Fruit fly (Drosophila melanogaster) whole organism, embryonic: ENCODE data around the gene CG9389.
A peak's percentile ranks its signal among the peaks of the same experiment; 100 is the strongest.

Experiments used
- Asciz ChIP-seq: fragments of 200-800 bp; sonication (Bioruptor generic); optimal IDR thresholded peaks from 2 replicates; lab custom pipeline; 2017; ENCODE audit warnings: missing biosample characterization, mild to moderate bottlenecking, missing genetic modification characterization, missing genetic modification reagents
- Atf3 ChIP-seq: fragments of 200-800 bp; sonication (Bioruptor generic); optimal IDR thresholded peaks from 3 replicates; lab custom pipeline; 2016; ENCODE audit warnings: missing biosample characterization, missing genetic modification characterization
- Awh ChIP-seq: fragments of 200-800 bp; sonication (Bioruptor generic); IDR thresholded peaks from 2 replicates; pipeline ENCODE4, ENCODE4 v1.3.6; 2022; ENCODE audit warnings: missing biosample characterization, missing genetic modification characterization
- CG10209 ChIP-seq: fragments of 200-800 bp; sonication (Bioruptor generic); optimal IDR thresholded peaks from 3 replicates; lab custom pipeline; 2017; ENCODE audit warnings: missing biosample characterization, mild to moderate bottlenecking, missing genetic modification characterization, missing genetic modification reagents
- CG10366 ChIP-seq: fragments of 200-800 bp; sonication (Bioruptor generic); IDR thresholded peaks from 2 replicates; pipeline ENCODE4 v1.3.6; 2022; ENCODE audit warnings: missing biosample characterization, missing genetic modification characterization
- CG10462 ChIP-seq: fragments of 200-800 bp; sonication (Bioruptor generic); optimal IDR thresholded peaks from 2 replicates; lab custom pipeline; 2016; ENCODE audit warnings: missing biosample characterization, missing genetic modification characterization
- CG10654 ChIP-seq: fragments of 200-800 bp; sonication (Bioruptor generic); optimal IDR thresholded peaks from 2 replicates; lab custom pipeline; 2016; ENCODE audit warnings: missing biosample characterization, missing genetic modification characterization
- CG11504 ChIP-seq: fragments of 200-800 bp; sonication (Bioruptor generic); optimal IDR thresholded peaks from 3 replicates; lab custom pipeline; 2019; ENCODE audit warnings: missing biosample characterization, mild to moderate bottlenecking, missing genetic modification characterization, moderate library complexity
- CG11723 ChIP-seq: fragments of 200-800 bp; sonication (Bioruptor generic); optimal IDR thresholded peaks from 2 replicates; lab custom pipeline; 2017; ENCODE audit warnings: missing biosample characterization, mild to moderate bottlenecking, missing genetic modification characterization
- CG12769 ChIP-seq: fragments of 200-800 bp; sonication (Bioruptor generic); optimal IDR thresholded peaks from 2 replicates; lab custom pipeline; 2019; ENCODE audit warnings: missing biosample characterization, mild to moderate bottlenecking, missing genetic modification characterization, moderate library complexity
- CG13296 ChIP-seq: fragments of 200-800 bp; sonication (Bioruptor generic); optimal IDR thresholded peaks from 3 replicates; lab custom pipeline; 2018; ENCODE audit warnings: missing biosample characterization, mild to moderate bottlenecking, missing genetic modification characterization
- CG15269 ChIP-seq: fragments of 200-800 bp; sonication (Bioruptor generic); optimal IDR thresholded peaks from 2 replicates; lab custom pipeline; 2018; ENCODE audit warnings: missing biosample characterization, mild to moderate bottlenecking, missing genetic modification characterization, moderate library complexity
- CG15479 ChIP-seq: fragments of 200-800 bp; sonication (Bioruptor generic); optimal IDR thresholded peaks from 3 replicates; lab custom pipeline; 2019; ENCODE audit warnings: missing biosample characterization, mild to moderate bottlenecking, missing genetic modification characterization, moderate library complexity
- CG15696 ChIP-seq: fragments of 200-800 bp; sonication (Bioruptor generic); optimal IDR thresholded peaks from 2 replicates; lab custom pipeline; 2019; ENCODE audit warnings: missing biosample characterization, mild to moderate bottlenecking, missing genetic modification characterization, moderate library complexity
- CG1602 ChIP-seq: fragments of 200-800 bp; sonication (Bioruptor generic); optimal IDR thresholded peaks from 3 replicates; lab custom pipeline; 2016; ENCODE audit warnings: missing biosample characterization, missing genetic modification characterization
- CG16863 ChIP-seq: fragments of 200-800 bp; sonication (Bioruptor generic); optimal IDR thresholded peaks from 3 replicates; lab custom pipeline; 2016; ENCODE audit warnings: missing biosample characterization, missing genetic modification characterization
- CG17186 ChIP-seq: fragments of 200-800 bp; sonication (Bioruptor generic); optimal IDR thresholded peaks from 3 replicates; lab custom pipeline; 2017; ENCODE audit warnings: missing biosample characterization, missing genetic modification reagents, missing genetic modification characterization
- CG18619 ChIP-seq: fragments of 200-800 bp; sonication (Bioruptor generic); optimal IDR thresholded peaks from 3 replicates; lab custom pipeline; 2017; ENCODE audit warnings: missing biosample characterization, mild to moderate bottlenecking, missing genetic modification characterization
- CG31224 ChIP-seq: fragments of 200-800 bp; sonication (Bioruptor generic); IDR thresholded peaks from 2 replicates; pipeline ENCODE4 v1.3.6; 2022; ENCODE audit warnings: missing biosample characterization, missing genetic modification characterization
- CG33557 ChIP-seq: fragments of 200-800 bp; sonication (Bioruptor generic); optimal IDR thresholded peaks from 2 replicates; lab custom pipeline; 2019; ENCODE audit warnings: missing biosample characterization, mild to moderate bottlenecking, missing genetic modification characterization, moderate library complexity
- CG34224 ChIP-seq: fragments of 200-800 bp; sonication (Bioruptor generic); IDR thresholded peaks from 3 replicates; pipeline ENCODE4 v1.3.6; 2022; ENCODE audit warnings: missing biosample characterization, missing genetic modification characterization; ENCODE audit not compliant: partially characterized antibody
- CG3995 ChIP-seq: fragments of 200-800 bp; sonication (Bioruptor generic); optimal IDR thresholded peaks from 3 replicates; lab custom pipeline; 2016; ENCODE audit warnings: missing biosample characterization, missing genetic modification characterization
- CG6813 ChIP-seq: fragments of 200-800 bp; sonication (Bioruptor generic); optimal IDR thresholded peaks from 2 replicates; lab custom pipeline; 2017; ENCODE audit warnings: missing biosample characterization, missing genetic modification characterization, mild to moderate bottlenecking, moderate library complexity, missing genetic modification reagents
- CG7786 ChIP-seq: fragments of 200-800 bp; sonication (Bioruptor generic); optimal IDR thresholded peaks from 2 replicates; lab custom pipeline; 2016; ENCODE audit warnings: missing biosample characterization, missing genetic modification characterization
- CG7839 ChIP-seq: fragments of 200-800 bp; sonication (Bioruptor generic); optimal IDR thresholded peaks from 3 replicates; lab custom pipeline; 2018; ENCODE audit warnings: missing biosample characterization, mild to moderate bottlenecking, missing genetic modification characterization, moderate library complexity
- CG8281 ChIP-seq: fragments of 200-800 bp; sonication (Bioruptor generic); optimal IDR thresholded peaks from 2 replicates; lab custom pipeline; 2018; ENCODE audit warnings: missing biosample characterization, mild to moderate bottlenecking, missing genetic modification characterization, moderate library complexity
- CG9437 ChIP-seq: fragments of 200-800 bp; sonication (Bioruptor generic); optimal IDR thresholded peaks from 2 replicates; lab custom pipeline; 2018; ENCODE audit warnings: missing biosample characterization, mild to moderate bottlenecking, missing genetic modification characterization
- D19B ChIP-seq: fragments of 200-800 bp; sonication (Bioruptor generic); optimal IDR thresholded peaks from 2 replicates; lab custom pipeline; 2017; ENCODE audit warnings: missing biosample characterization, mild to moderate bottlenecking, missing genetic modification characterization
- Dbx ChIP-seq: fragments of 200-800 bp; sonication (Bioruptor generic); IDR thresholded peaks from 3 replicates; pipeline ENCODE4 v1.3.6; 2022; ENCODE audit warnings: missing biosample characterization, missing genetic modification characterization
- Dfd ChIP-seq, 2 experiments: fragments of >200 bp; optimal IDR thresholded peaks; 2 replicates each; lab custom pipeline; 2017; ENCODE audit warnings: missing biosample characterization in 2 of 2, missing genetic modification characterization in 2 of 2
- Dip2 ChIP-seq: fragments of 200-800 bp; sonication (Bioruptor generic); IDR thresholded peaks from 2 replicates; pipeline ENCODE4 v1.3.6; 2022; ENCODE audit warnings: missing biosample characterization, missing genetic modification characterization
- Dp ChIP-seq: fragments of 200-800 bp; sonication (Bioruptor generic); optimal IDR thresholded peaks from 2 replicates; lab custom pipeline; 2018; ENCODE audit warnings: missing biosample characterization, mild to moderate bottlenecking, missing genetic modification characterization, moderate library complexity
- Gug ChIP-seq: fragments of 200-800 bp; sonication (Bioruptor generic); IDR thresholded peaks from 4 replicates; pipeline ENCODE4 v1.3.6; 2022; ENCODE audit warnings: missing biosample characterization, missing genetic modification characterization
- Hmr ChIP-seq: fragments of 200-800 bp; sonication (Bioruptor generic); optimal IDR thresholded peaks from 3 replicates; lab custom pipeline; 2017; ENCODE audit warnings: mild to moderate bottlenecking, missing biosample characterization, missing genetic modification reagents, missing genetic modification characterization
- Hr78 ChIP-seq, 2 experiments: fragments of 200-800 bp in 1 of 2; fragments of >200 bp in 1 of 2; sonication (Bioruptor generic) in 1 of 2; optimal IDR thresholded peaks; 2 replicates each; lab custom pipeline; 2017 to 2019; ENCODE audit warnings: missing biosample characterization in 2 of 2, missing genetic modification characterization in 2 of 2, mild to moderate bottlenecking in 1 of 2, moderate library complexity in 1 of 2
- Jarid2 ChIP-seq: fragments of 200-800 bp; sonication (Bioruptor generic); optimal IDR thresholded peaks from 3 replicates; lab custom pipeline; 2017; ENCODE audit warnings: mild to moderate bottlenecking, missing biosample characterization, missing genetic modification reagents, missing genetic modification characterization
- NK7.1 ChIP-seq: fragments of 200-800 bp; sonication (Bioruptor generic); optimal IDR thresholded peaks from 3 replicates; lab custom pipeline; 2016; ENCODE audit warnings: missing biosample characterization, missing genetic modification characterization
- aop ChIP-seq: fragments of 200-800 bp; sonication (Bioruptor generic); IDR thresholded peaks from 2 replicates; pipeline ENCODE4 v1.3.6; 2022; ENCODE audit warnings: missing biosample characterization, missing genetic modification characterization
- bsh ChIP-seq, 2 experiments: fragments of 200-800 bp; sonication (Bioruptor generic); optimal IDR thresholded peaks; 2 replicates each; lab custom pipeline; 2017 to 2018; ENCODE audit warnings: mild to moderate bottlenecking in 2 of 2, missing biosample characterization in 2 of 2, missing genetic modification characterization in 2 of 2, moderate library complexity in 1 of 2
- chn ChIP-seq: fragments of 200-800 bp; sonication (Bioruptor generic); optimal IDR thresholded peaks from 2 replicates; lab custom pipeline; 2016; ENCODE audit warnings: missing biosample characterization, missing genetic modification characterization
- da ChIP-seq: fragments of 200-800 bp; sonication (Bioruptor generic); optimal IDR thresholded peaks from 2 replicates; lab custom pipeline; 2016; ENCODE audit warnings: missing biosample characterization, missing genetic modification characterization
- en ChIP-seq: fragments of 200-800 bp; sonication (Bioruptor generic); optimal IDR thresholded peaks from 2 replicates; lab custom pipeline; 2016; ENCODE audit warnings: missing biosample characterization, missing genetic modification characterization
- fd3F ChIP-seq: fragments of 200-800 bp; sonication (Bioruptor generic); optimal IDR thresholded peaks from 2 replicates; lab custom pipeline; 2018; ENCODE audit warnings: missing biosample characterization, mild to moderate bottlenecking, missing genetic modification characterization, moderate library complexity
- gsb ChIP-seq: fragments of 200-800 bp; sonication (Bioruptor generic); IDR thresholded peaks from 2 replicates; pipeline ENCODE4 v1.3.6; 2022; ENCODE audit warnings: missing biosample characterization, missing genetic modification characterization
- oc ChIP-seq: fragments of 200-800 bp; sonication (Bioruptor generic); optimal IDR thresholded peaks from 2 replicates; lab custom pipeline; 2018; ENCODE audit warnings: missing biosample characterization, mild to moderate bottlenecking, missing genetic modification characterization, moderate library complexity
- pho ChIP-seq: fragments of 200-800 bp; sonication (Bioruptor generic); optimal IDR thresholded peaks from 2 replicates; lab custom pipeline; 2016; ENCODE audit warnings: missing biosample characterization, missing genetic modification characterization
- repo ChIP-seq: fragments of 200-800 bp; sonication (Bioruptor generic); optimal IDR thresholded peaks from 2 replicates; lab custom pipeline; 2016; ENCODE audit warnings: missing biosample characterization, missing genetic modification characterization
- schlank ChIP-seq: fragments of 200-800 bp; sonication (Bioruptor generic); optimal IDR thresholded peaks from 2 replicates; lab custom pipeline; 2018; ENCODE audit warnings: missing biosample characterization, mild to moderate bottlenecking, missing genetic modification characterization
- sens-2 ChIP-seq: fragments of 200-800 bp; sonication (Bioruptor generic); IDR thresholded peaks from 2 replicates; pipeline ENCODE4 v1.3.6; 2022; ENCODE audit warnings: missing biosample characterization, missing genetic modification characterization
- slp2 ChIP-seq: fragments of 200-800 bp; sonication (Bioruptor generic); optimal IDR thresholded peaks from 2 replicates; lab custom pipeline; 2016; ENCODE audit warnings: missing biosample characterization, missing genetic modification characterization

CG9389 gene

dm6 chr3L:21241447-21241983 is 28.9 kb downstream of the CG9389 start (continued):
- TF ChIP-seq D19B (GFP tag; lab: Kevin White, UChicago), result peak; percentile 48
- no peak for TF ChIP-seq NK7.1 (GFP tag; lab: Kevin White, UChicago)
- TF ChIP-seq CG3995 (GFP tag; lab: Kevin White, UChicago), result no peak
- TF ChIP-seq CG10654 (GFP tag; lab: Kevin White, UChicago), result no peak
- no peak for TF ChIP-seq Dp (GFP tag; lab: Kevin White, UChicago)
- TF ChIP-seq CG11723, result no peak
- no peak for TF ChIP-seq CG13296
- no peak for TF ChIP-seq Dip2 (GFP tag; lab: Robert Waterston, UW)
- no peak for TF ChIP-seq CG15479 (GFP tag; lab: Kevin White, UChicago)
- TF ChIP-seq Dbx (GFP tag; lab: Robert Waterston, UW), result no peak
- TF ChIP-seq en, result no peak
- TF ChIP-seq slp2 (GFP tag; lab: Kevin White, UChicago), result no peak
- TF ChIP-seq gsb (GFP tag; lab: Robert Waterston, UW), result no peak
- no peak for TF ChIP-seq Hr78 (GFP tag; optimal IDR thresholded peaks at IDR 0.05; lab: Kevin White, UChicago)
- peak; percentile 19 for TF ChIP-seq CG11504
- TF ChIP-seq fd3F (GFP tag; lab: Kevin White, UChicago), result peak; percentile 44
- peak; percentile 13 for TF ChIP-seq Hmr (GFP tag; lab: Kevin White, UChicago)
- TF ChIP-seq Asciz (GFP tag; lab: Kevin White, UChicago), result no peak
- no peak for TF ChIP-seq CG10462 (GFP tag; lab: Kevin White, UChicago)
- TF ChIP-seq CG6813, result no peak
- TF ChIP-seq CG9437 (GFP tag; lab: Kevin White, UChicago), result no peak
- TF ChIP-seq CG18619, result no peak
- no peak for TF ChIP-seq CG7786 (GFP tag; lab: Kevin White, UChicago)
- TF ChIP-seq CG12769 (tag; lab: Kevin White, UChicago), result peak; percentile 47
- TF ChIP-seq schlank (tag; lab: Kevin White, UChicago), result no peak
- TF ChIP-seq CG17186 (GFP tag; lab: Kevin White, UChicago), result no peak
- no peak for TF ChIP-seq CG15696 (tag; lab: Kevin White, UChicago)
- no peak for TF ChIP-seq Dfd (GFP tag; optimal IDR thresholded peaks at IDR 0.05; lab: Kevin White, UChicago)
- TF ChIP-seq CG7839, result peak; percentile 33
- peak; percentile 14 for TF ChIP-seq pho (GFP tag; lab: Kevin White, UChicago)
- no peak for TF ChIP-seq CG33557
- no peak for TF ChIP-seq CG16863 (GFP tag; lab: Kevin White, UChicago)
- TF ChIP-seq CG15269 (tag; lab: Kevin White, UChicago), result peak; percentile 21
- no peak for TF ChIP-seq aop (GFP tag; lab: Robert Waterston, UW)
- no peak for TF ChIP-seq Awh (GFP tag; lab: Robert Waterston, UW)
- no peak for TF ChIP-seq da
- TF ChIP-seq CG31224, result no peak
- TF ChIP-seq Gug (GFP tag; lab: Robert Waterston, UW), result 0 out of 4 replicates have a peak, but pooled peaks have one; percentile 1
- TF ChIP-seq CG34224 (GFP tag; lab: Robert Waterston, UW), result no peak
- no peak for TF ChIP-seq CG10366 (GFP tag; lab: Robert Waterston, UW)
- no peak for TF ChIP-seq repo (GFP tag; lab: Kevin White, UChicago)
- TF ChIP-seq oc (tag; lab: Kevin White, UChicago), result no peak
- no peak for TF ChIP-seq chn (GFP tag; lab: Kevin White, UChicago)
- no peak for TF ChIP-seq sens-2 (GFP tag; lab: Robert Waterston, UW)
- no peak for TF ChIP-seq Atf3 (GFP tag; lab: Kevin White, UChicago)
- no peak for TF ChIP-seq CG10209 (GFP tag; lab: Kevin White, UChicago)
- no peak for TF ChIP-seq CG8281 (tag; lab: Kevin White, UChicago)
- TF ChIP-seq CG1602, result no peak
- no peak for TF ChIP-seq bsh (GFP tag; optimal IDR thresholded peaks at IDR 0.05; lab: Kevin White, UChicago)
- peak; percentile 7 for TF ChIP-seq Jarid2 (GFP tag; lab: Kevin White, UChicago)
